Worm (Caenorhabditis elegans) whole organism, L2 larva: ENCODE results near the gene T28D9.4.

Experiments
- F13H6.1 ChIP-seq: sonication (generic microtip); optimal IDR thresholded peaks from 2 replicates; lab custom pipeline; 2016; ENCODE audit warnings: missing genetic modification characterization, missing compliant biosample characterization
- R02D3.7 ChIP-seq: fragments of 150-350 bp; optimal IDR thresholded peaks from 2 replicates; lab custom pipeline; 2014; ENCODE audit warnings: missing biosample characterization, missing genetic modification characterization
- ZK546.5 ChIP-seq: sonication (generic microtip); optimal IDR thresholded peaks from 2 replicates; lab custom pipeline; 2017; ENCODE audit warnings: missing biosample characterization, missing genetic modification characterization
- alr-1 ChIP-seq: fragments of 150-350 bp; optimal IDR thresholded peaks from 2 replicates; lab custom pipeline; 2014; ENCODE audit warnings: missing biosample characterization, missing genetic modification characterization
- blmp-1 ChIP-seq: sonication (generic microtip); optimal IDR thresholded peaks from 2 replicates; lab custom pipeline; 2017; ENCODE audit warnings: missing genetic modification characterization, mild to moderate bottlenecking, missing compliant biosample characterization, antibody characterized with exemption, moderate library complexity; ENCODE audit not compliant: insufficient read depth
- ceh-16 ChIP-seq: fragments of 150-350 bp; optimal IDR thresholded peaks from 2 replicates; lab custom pipeline; 2014; ENCODE audit warnings: missing biosample characterization, missing genetic modification characterization
- elt-3 ChIP-seq: sonication (generic microtip); optimal IDR thresholded peaks from 2 replicates; lab custom pipeline; 2017; ENCODE audit warnings: missing biosample characterization, missing genetic modification characterization
- fos-1 ChIP-seq: fragments of 150-350 bp; optimal IDR thresholded peaks from 2 replicates; lab custom pipeline; 2014; ENCODE audit warnings: missing biosample characterization, missing genetic modification characterization
- mbf-1 ChIP-seq: sonication (generic microtip); optimal IDR thresholded peaks from 2 replicates; lab custom pipeline; 2017; ENCODE audit warnings: missing biosample characterization, missing genetic modification characterization
- mdl-1 ChIP-seq, 2 experiments: fragments of 150-350 bp in 1 of 2; sonication (generic microtip) in 1 of 2; optimal IDR thresholded peaks; 2 replicates each; lab custom pipeline; 2017; ENCODE audit warnings: missing biosample characterization in 2 of 2, missing genetic modification characterization in 2 of 2
- nhr-25 ChIP-seq: fragments of 150-350 bp; sonication (generic microtip); optimal IDR thresholded peaks from 3 replicates; lab custom pipeline; 2014; ENCODE audit warnings: missing biosample characterization, missing genetic modification characterization
- unc-39 ChIP-seq: fragments of 150-350 bp; optimal IDR thresholded peaks from 2 replicates; lab custom pipeline; 2014; ENCODE audit warnings: missing biosample characterization, missing genetic modification characterization
- unc-62 ChIP-seq: fragments of 150-350 bp; optimal IDR thresholded peaks from 2 replicates; lab custom pipeline; 2014; ENCODE audit warnings: missing biosample characterization, missing genetic modification reagents, missing genetic modification characterization
- zag-1 ChIP-seq: fragments of 150-350 bp; optimal IDR thresholded peaks from 2 replicates; lab custom pipeline; 2014; ENCODE audit warnings: missing biosample characterization, missing genetic modification characterization

DNA sequence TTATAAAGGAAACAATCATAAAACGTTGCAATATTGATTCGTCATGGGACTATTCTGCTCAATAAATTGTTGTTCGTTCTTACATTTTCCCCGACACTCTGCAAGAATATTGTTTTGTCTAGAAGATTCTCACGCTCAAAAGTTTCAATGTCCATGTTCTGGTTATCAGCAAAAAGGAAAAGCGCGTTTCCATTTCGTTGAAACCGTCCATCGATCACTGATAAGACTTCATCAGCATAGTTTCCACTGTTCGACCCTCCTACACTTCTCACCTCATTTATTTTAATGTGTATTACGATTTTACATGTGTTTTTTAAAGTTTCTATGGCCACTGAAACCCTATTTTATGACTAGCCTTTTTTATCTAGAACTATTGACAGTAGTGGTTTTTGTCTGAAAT is 43.3 kb downstream of the T28D9.4 start:
- no peak for TF ChIP-seq unc-62
- no peak for TF ChIP-seq nhr-25 (tag; lab: Kevin White, UChicago)
- no peak for TF ChIP-seq mbf-1
- TF ChIP-seq R02D3.7 (tag; lab: Kevin White, UChicago), result no peak
- no peak for TF ChIP-seq ZK546.5 (tag; lab: Kevin White, UChicago)
- no peak for TF ChIP-seq alr-1 (tag; lab: Kevin White, UChicago)
- no peak for TF ChIP-seq mdl-1 (tag; optimal IDR thresholded peaks at IDR 0.05; lab: Kevin White, UChicago)
- peak; percentile 42 for TF ChIP-seq fos-1
- no peak for TF ChIP-seq elt-3 (tag; lab: Kevin White, UChicago)
- no peak for TF ChIP-seq blmp-1 (tag; lab: Kevin White, UChicago)
- no peak for TF ChIP-seq F13H6.1 (tag; lab: Kevin White, UChicago)
- no peak for TF ChIP-seq ceh-16
- TF ChIP-seq zag-1 (tag; lab: Kevin White, UChicago), result no peak
- no peak for TF ChIP-seq unc-39 (tag; lab: Kevin White, UChicago)
